Worm (Caenorhabditis elegans): ENCODE results near the gene K03H1.12.

ce11 chrIII:9956123-9956522 is 14.7 kb downstream of the K03H1.12 start, which contains the start of gene mog-1:
- no peak for TF ChIP-seq fos-1 (tag; optimal IDR thresholded peaks at IDR 0.05)
- no peak for TF ChIP-seq isw-1 (GFP tag; IDR thresholded peaks at IDR 0.05)
- no peak for TF ChIP-seq nhr-77 (tag; optimal IDR thresholded peaks at IDR 0.05)

Measured in whole organism, L1 larva.